Worm (Caenorhabditis elegans): Measurements from ENCODE around the gene pps-1.
A peak's percentile ranks its signal among the peaks of the same experiment; 100 is the strongest.

Gene pps-1

ce11 chrIV:10140143-10140542 is 21.7 kb upstream of the pps-1 start, which contains the start of gene gst-3:
Gene gst-3 (minus strand): TSS chrIV:10140243.
- TF ChIP-seq xbp-1 (tag; optimal IDR thresholded peaks at IDR 0.05), result no peak

DNA sequence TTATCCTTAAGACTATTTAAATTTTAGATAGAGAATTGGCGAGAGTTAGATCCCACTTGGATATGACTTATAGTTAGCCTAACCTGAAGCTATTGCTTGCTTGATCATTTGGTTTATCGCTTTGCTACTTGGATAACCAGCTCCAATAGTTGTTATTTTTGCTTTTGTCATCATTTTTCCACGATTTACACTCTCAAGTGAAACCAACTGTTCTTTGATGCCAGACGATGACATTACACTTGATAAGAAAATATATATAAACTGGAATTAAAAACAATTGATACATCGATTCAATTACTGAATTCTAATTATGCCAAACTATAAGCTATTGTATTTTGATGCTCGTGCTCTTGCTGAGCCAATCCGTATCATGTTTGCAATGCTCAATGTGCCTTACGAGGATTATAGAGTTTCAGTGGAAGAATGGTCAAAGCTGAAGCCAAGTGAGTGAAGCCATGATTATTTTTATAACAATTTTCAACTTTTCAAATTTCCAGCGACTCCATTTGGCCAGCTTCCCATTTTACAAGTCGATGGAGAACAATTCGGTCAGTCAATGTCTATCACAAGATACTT is 19.8 kb upstream of the pps-1 start, which contains the start of the genes gst-2, gst-4 and dhs-12:
Gene gst-2, minus strand, starts transcription at position 132 of the 576 bp plus-strand sequence.
Gene gst-4, plus strand, starts transcription at position 296 of the 576 bp plus-strand sequence.
Gene dhs-12, plus strand, starts transcription at position 526 of the 576 bp plus-strand sequence.
- peak; percentile 83 for TF ChIP-seq skn-1 (tag; optimal IDR thresholded peaks at IDR 0.05)
- TF ChIP-seq elt-2 (tag; optimal IDR thresholded peaks at IDR 0.05), result peak; percentile 8
- no peak for TF ChIP-seq fkh-10 (GFP tag; optimal IDR thresholded peaks at IDR 0.05)
- no peak for TF ChIP-seq unc-86 (tag; optimal IDR thresholded peaks at IDR 0.05)
- no peak for TF ChIP-seq ceh-90 (tag; optimal IDR thresholded peaks at IDR 0.05)
- no peak for TF ChIP-seq pax-3 (tag; optimal IDR thresholded peaks at IDR 0.05)
- no peak for TF ChIP-seq ama-1 (optimal IDR thresholded peaks at IDR 0.05)
- TF ChIP-seq efl-3 (GFP tag; optimal IDR thresholded peaks at IDR 0.05), result no peak
- TF ChIP-seq blmp-1 (tag; optimal IDR thresholded peaks at IDR 0.05), result no peak
- TF ChIP-seq nhr-20 (tag; optimal IDR thresholded peaks at IDR 0.05), result no peak
- 0 out of 2 replicates have a peak, but pooled peaks have one; percentile 15 for TF ChIP-seq nhr-19 (GFP tag; conservative IDR thresholded peaks at IDR 0.05)
- no peak for TF ChIP-seq pqm-1 (tag; optimal IDR thresholded peaks at IDR 0.05)
- no peak for TF ChIP-seq rnt-1 (tag; optimal IDR thresholded peaks at IDR 0.05)
- TF ChIP-seq sup-37 (GFP tag; optimal IDR thresholded peaks at IDR 0.05), result no peak
- TF ChIP-seq ztf-4 (tag; optimal IDR thresholded peaks at IDR 0.05), result no peak

ce11 chrIV:10143640-10144039 is 18.2 kb upstream of the pps-1 start, which contains the start of gene msp-38:
Gene msp-38 (minus strand): TSS chrIV:10143740.
- TF ChIP-seq ceh-88 (GFP tag; IDR thresholded peaks at IDR 0.05) (no peak), lsy-2 (tag; optimal IDR thresholded peaks at IDR 0.05) (no peak), lin-15B (tag; optimal IDR thresholded peaks at IDR 0.05) (no peak), blmp-1 (tag; optimal IDR thresholded peaks at IDR 0.05) (no peak), nhr-237 (tag; optimal IDR thresholded peaks at IDR 0.05) (no peak), efl-1 (optimal IDR thresholded peaks at IDR 0.05) (no peak), efl-1 (GFP tag; optimal IDR thresholded peaks at IDR 0.05 in 1 of 2) (no peak), tlp-1 (tag; optimal IDR thresholded peaks at IDR 0.05) (no peak), skn-1 (tag; optimal IDR thresholded peaks at IDR 0.05) (no peak)

ce11 chrIV:10144487-10144886 is 17.3 kb upstream of the pps-1 start:
- TF ChIP-seq dpl-1 (GFP tag; optimal IDR thresholded peaks at IDR 0.05), result no peak
- TF ChIP-seq skn-1 (tag; optimal IDR thresholded peaks at IDR 0.05), result peak; percentile 55
- TF ChIP-seq swsn-7 (tag; optimal IDR thresholded peaks at IDR 0.05), result no peak

DNA sequence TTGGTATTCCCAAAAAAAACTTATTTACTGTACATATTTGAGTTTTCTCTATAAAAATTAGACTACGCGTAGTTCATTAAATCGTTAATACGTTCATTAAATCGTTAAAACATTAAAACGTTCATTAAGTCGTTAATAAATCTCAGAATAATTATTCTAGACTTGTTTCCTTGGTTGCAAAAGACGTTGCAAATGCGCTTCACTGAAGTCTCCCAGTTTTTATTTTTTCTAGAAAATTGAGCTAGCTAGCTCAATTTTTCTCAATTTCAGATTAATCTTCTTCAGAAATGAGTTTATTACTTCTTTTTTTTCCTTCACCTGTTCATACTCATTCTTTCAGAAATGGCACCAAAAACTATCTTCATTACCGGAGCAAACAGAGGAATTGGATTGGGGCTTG is 16.9 kb upstream of the pps-1 start:
- TF ChIP-seq unc-62 (GFP tag; optimal IDR thresholded peaks at IDR 0.05) (no peak), vab-15 (tag; optimal IDR thresholded peaks at IDR 0.05) (no peak), lin-39 (tag; optimal IDR thresholded peaks at IDR 0.05) (no peak), ztf-11 (tag; optimal IDR thresholded peaks at IDR 0.05) (no peak), nhr-19 (GFP tag; conservative IDR thresholded peaks at IDR 0.05) (no peak), swsn-7 (tag; optimal IDR thresholded peaks at IDR 0.05) (no peak), zag-1 (tag; optimal IDR thresholded peaks at IDR 0.05) (no peak)

DNA sequence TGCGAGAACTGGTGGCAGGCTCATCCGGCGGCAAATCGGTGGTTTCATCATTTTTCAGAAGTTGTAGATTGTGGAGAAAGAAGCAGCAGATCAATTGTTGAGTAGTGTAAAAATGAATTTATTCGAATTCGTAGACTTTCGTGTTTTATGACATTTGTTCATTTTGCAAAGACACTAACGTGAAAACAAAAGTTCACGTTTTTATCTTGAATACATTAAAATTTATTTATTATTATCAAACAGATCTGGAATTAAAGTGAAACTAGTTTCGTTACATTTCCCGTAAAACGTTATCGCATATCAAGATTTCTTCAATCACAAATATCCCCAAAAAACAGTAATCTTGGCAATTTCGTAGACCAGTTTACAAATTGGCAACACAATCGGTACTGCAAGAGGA is 14.9 kb upstream of the pps-1 start, which contains the start of gene T14G10.8:
Gene T14G10.8, minus strand, starts transcription at position 101 of the 400 bp plus-strand sequence.
- TF ChIP-seq dsc-1 (tag; optimal IDR thresholded peaks at IDR 0.05), result no peak
- TF ChIP-seq swsn-7 (tag; optimal IDR thresholded peaks at IDR 0.05), result no peak
- no peak for TF ChIP-seq unc-30 (tag; optimal IDR thresholded peaks at IDR 0.05)
- TF ChIP-seq sox-4 (tag; optimal IDR thresholded peaks at IDR 0.05), result no peak
- no peak for TF ChIP-seq ceh-82 (tag; optimal IDR thresholded peaks at IDR 0.05)
- no peak for TF ChIP-seq isw-1 (GFP tag; IDR thresholded peaks at IDR 0.05)
- no peak for TF ChIP-seq ztf-11 (tag; optimal IDR thresholded peaks at IDR 0.05)
- no peak for TF ChIP-seq lin-13 (GFP tag; optimal IDR thresholded peaks at IDR 0.05)
- no peak for TF ChIP-seq alr-1 (tag; optimal IDR thresholded peaks at IDR 0.05; ENCODE audit: borderline replicate concordance)
- TF ChIP-seq ceh-88 (GFP tag; IDR thresholded peaks at IDR 0.05), result no peak
- no peak for TF ChIP-seq egl-27 (tag; optimal IDR thresholded peaks at IDR 0.05)
- TF ChIP-seq tlp-1 (tag; optimal IDR thresholded peaks at IDR 0.05), result no peak
- no peak for TF ChIP-seq ama-1 (optimal IDR thresholded peaks at IDR 0.05)
- no peak for TF ChIP-seq elt-3 (tag; optimal IDR thresholded peaks at IDR 0.05)
- TF ChIP-seq tbx-2 (tag; optimal IDR thresholded peaks at IDR 0.05), result no peak
- TF ChIP-seq unc-86 (tag; optimal IDR thresholded peaks at IDR 0.05), result no peak
